Worm (Caenorhabditis elegans) whole organism, late embryonic: ENCODE data around the gene M110.3.

ENCODE experiments used
- C08G9.2 ChIP-seq: sonication (generic microtip); optimal IDR thresholded peaks from 2 replicates; lab custom pipeline; 2016; ENCODE audit warnings: mild to moderate bottlenecking, missing genetic modification characterization, moderate library complexity, missing compliant biosample characterization
- C38D4.7 ChIP-seq: fragments of 200-800 bp; sonication (Bioruptor generic); optimal IDR thresholded peaks from 2 replicates; lab custom pipeline; 2018; ENCODE audit warnings: mild to moderate bottlenecking, missing genetic modification characterization, moderate library complexity, missing compliant biosample characterization
- Y22D7AL.16 ChIP-seq: sonication (generic microtip); optimal IDR thresholded peaks from 2 replicates; lab custom pipeline; 2016; ENCODE audit warnings: missing genetic modification characterization, missing compliant biosample characterization
- ahr-1 ChIP-seq: sonication (generic microtip); optimal IDR thresholded peaks from 2 replicates; lab custom pipeline; 2016; ENCODE audit warnings: missing genetic modification characterization, missing compliant biosample characterization
- ama-1 ChIP-seq: fragments of 150-350 bp; optimal IDR thresholded peaks from 2 replicates; lab custom pipeline; 2014
- ceh-14 ChIP-seq: sonication (generic microtip); optimal IDR thresholded peaks from 2 replicates; lab custom pipeline; 2016; ENCODE audit warnings: missing genotype, missing genetic modification characterization, missing compliant biosample characterization
- ceh-18 ChIP-seq: sonication (generic microtip); optimal IDR thresholded peaks from 2 replicates; lab custom pipeline; 2016; ENCODE audit warnings: missing genetic modification characterization, missing compliant biosample characterization
- ceh-19 ChIP-seq: fragments of 200-800 bp; sonication (Bioruptor generic); optimal IDR thresholded peaks from 2 replicates; lab custom pipeline; 2018; ENCODE audit warnings: mild to moderate bottlenecking, missing genetic modification characterization, missing compliant biosample characterization
- ceh-2 ChIP-seq: sonication (generic microtip); optimal IDR thresholded peaks from 2 replicates; lab custom pipeline; 2016; ENCODE audit warnings: missing genotype, missing genetic modification characterization, missing compliant biosample characterization
- ceh-22 ChIP-seq: sonication (generic microtip); optimal IDR thresholded peaks from 2 replicates; lab custom pipeline; 2017; ENCODE audit warnings: missing biosample characterization, missing genetic modification characterization
- ceh-24 ChIP-seq: sonication (generic microtip); optimal IDR thresholded peaks from 2 replicates; lab custom pipeline; 2016; ENCODE audit warnings: mild to moderate bottlenecking, missing genetic modification characterization, missing compliant biosample characterization
- ceh-30 ChIP-seq: fragments of 150-350 bp; optimal IDR thresholded peaks from 2 replicates; lab custom pipeline; 2014; ENCODE audit warnings: missing biosample characterization, missing genetic modification characterization
- ceh-48 ChIP-seq: sonication (generic microtip); optimal IDR thresholded peaks from 2 replicates; lab custom pipeline; 2016; ENCODE audit warnings: missing genetic modification characterization, inconsistent platforms, missing compliant biosample characterization
- ceh-6 ChIP-seq: fragments of 200-800 bp; sonication (Bioruptor generic); optimal IDR thresholded peaks from 2 replicates; lab custom pipeline; 2018; ENCODE audit warnings: mild to moderate bottlenecking, missing genetic modification characterization, missing compliant biosample characterization
- ceh-9 ChIP-seq: sonication (generic microtip); optimal IDR thresholded peaks from 2 replicates; lab custom pipeline; 2016; ENCODE audit warnings: mild to moderate bottlenecking, missing genetic modification characterization, inconsistent platforms, missing compliant biosample characterization
- dmd-4 ChIP-seq: sonication (generic microtip); optimal IDR thresholded peaks from 2 replicates; lab custom pipeline; 2016; ENCODE audit warnings: borderline replicate concordance, missing genetic modification characterization, missing compliant biosample characterization
- elt-4 ChIP-seq: sonication (generic microtip); optimal IDR thresholded peaks from 2 replicates; lab custom pipeline; 2016; ENCODE audit warnings: missing genetic modification characterization, missing compliant biosample characterization
- ets-4 ChIP-seq: sonication (generic microtip); optimal IDR thresholded peaks from 2 replicates; lab custom pipeline; 2016; ENCODE audit warnings: missing genetic modification characterization, missing compliant biosample characterization
- eyg-1 ChIP-seq: sonication (generic microtip); optimal IDR thresholded peaks from 2 replicates; lab custom pipeline; 2016; ENCODE audit warnings: missing genotype, missing genetic modification characterization, missing compliant biosample characterization
- fax-1 ChIP-seq: sonication (generic microtip); optimal IDR thresholded peaks from 2 replicates; lab custom pipeline; 2016; ENCODE audit warnings: missing genotype, missing genetic modification characterization, missing compliant biosample characterization
- fkh-10 ChIP-seq: fragments of 150-350 bp; optimal IDR thresholded peaks from 2 replicates; lab custom pipeline; 2014; ENCODE audit warnings: missing biosample characterization, missing genetic modification reagents, missing genetic modification characterization
- gmeb-2 ChIP-seq: sonication (generic microtip); optimal IDR thresholded peaks from 2 replicates; lab custom pipeline; 2016; ENCODE audit warnings: missing genetic modification characterization, inconsistent platforms, missing compliant biosample characterization
- hlh-15 ChIP-seq: sonication (generic microtip); optimal IDR thresholded peaks from 2 replicates; lab custom pipeline; 2016; ENCODE audit warnings: missing genetic modification characterization, missing compliant biosample characterization
- hlh-30 ChIP-seq: sonication (generic microtip); optimal IDR thresholded peaks from 2 replicates; lab custom pipeline; 2017; ENCODE audit warnings: antibody characterized with exemption, missing genetic modification characterization, missing compliant biosample characterization; ENCODE audit not compliant: insufficient read depth
- hlh-8 ChIP-seq: sonication (generic microtip); optimal IDR thresholded peaks from 2 replicates; lab custom pipeline; 2016; ENCODE audit warnings: missing genotype, missing genetic modification characterization, missing compliant biosample characterization
- nfya-1 ChIP-seq: sonication (generic microtip); optimal IDR thresholded peaks from 2 replicates; lab custom pipeline; 2017; ENCODE audit warnings: missing genetic modification characterization, mild to moderate bottlenecking, missing compliant biosample characterization, antibody characterized with exemption, moderate library complexity
- nhr-232 ChIP-seq: sonication (generic microtip); optimal IDR thresholded peaks from 2 replicates; lab custom pipeline; 2016; ENCODE audit warnings: missing genetic modification characterization, missing compliant biosample characterization
- npax-4 ChIP-seq: sonication (generic microtip); optimal IDR thresholded peaks from 2 replicates; lab custom pipeline; 2016; ENCODE audit warnings: missing genetic modification characterization, missing compliant biosample characterization
- pag-3 ChIP-seq: sonication (generic microtip); optimal IDR thresholded peaks from 2 replicates; lab custom pipeline; 2016; ENCODE audit warnings: missing compliant biosample characterization, missing genetic modification characterization, borderline replicate concordance
- pha-4 ChIP-seq: fragments of 150-350 bp; optimal IDR thresholded peaks from 2 replicates; lab custom pipeline; 2018; ENCODE audit warnings: missing biosample characterization, missing genetic modification reagents, missing genetic modification characterization
- pros-1 ChIP-seq: fragments of 150-350 bp; optimal IDR thresholded peaks from 2 replicates; lab custom pipeline; 2014; ENCODE audit warnings: missing biosample characterization, missing genetic modification reagents, missing genetic modification characterization
- ref-2 ChIP-seq: sonication (generic microtip); optimal IDR thresholded peaks from 2 replicates; lab custom pipeline; 2016; ENCODE audit warnings: missing genetic modification characterization, missing compliant biosample characterization
- rnt-1 ChIP-seq: sonication (generic microtip); optimal IDR thresholded peaks from 2 replicates; lab custom pipeline; 2016; ENCODE audit warnings: missing genetic modification characterization, missing compliant biosample characterization
- sdc-2 ChIP-seq: sonication (generic microtip); optimal IDR thresholded peaks from 2 replicates; lab custom pipeline; 2016; ENCODE audit warnings: missing genotype, missing genetic modification characterization, missing compliant biosample characterization
- tbx-2 ChIP-seq: sonication (generic microtip); optimal IDR thresholded peaks from 2 replicates; lab custom pipeline; 2016; ENCODE audit warnings: missing genetic modification characterization, missing compliant biosample characterization
- ttx-3 ChIP-seq: sonication (generic microtip); optimal IDR thresholded peaks from 2 replicates; lab custom pipeline; 2016; ENCODE audit warnings: missing genetic modification reagents, missing genetic modification characterization, missing compliant biosample characterization
- unc-42 ChIP-seq: sonication (generic microtip); optimal IDR thresholded peaks from 2 replicates; lab custom pipeline; 2016; ENCODE audit warnings: missing genotype, missing genetic modification characterization, missing compliant biosample characterization
- unc-55 ChIP-seq: sonication (generic microtip); optimal IDR thresholded peaks from 2 replicates; lab custom pipeline; 2017; ENCODE audit warnings: missing biosample characterization, missing genetic modification reagents, missing genetic modification characterization
- unc-86 ChIP-seq: sonication (generic microtip); optimal IDR thresholded peaks from 2 replicates; lab custom pipeline; 2016; ENCODE audit warnings: missing genetic modification characterization, missing compliant biosample characterization
- ztf-16 ChIP-seq: sonication (generic microtip); optimal IDR thresholded peaks from 2 replicates; lab custom pipeline; 2017; ENCODE audit warnings: missing genetic modification characterization, missing compliant biosample characterization

The M110.3 gene

ce11 chrII:8174148-8174547, 42.3 kb downstream of the M110.3 start:
- TF ChIP-seq gmeb-2 (no peak), nfya-1 (tag; lab: Kevin White, UChicago) (no peak), rnt-1 (no peak), pros-1 (tag; lab: Kevin White, UChicago) (no peak), npax-4 (tag; lab: Kevin White, UChicago) (no peak), ceh-9 (tag; lab: Kevin White, UChicago) (no peak), hlh-15 (tag; lab: Kevin White, UChicago) (no peak), ahr-1 (tag; lab: Kevin White, UChicago) (no peak), ceh-14 (tag; lab: Kevin White, UChicago) (no peak), elt-4 (no peak), ceh-6 (GFP tag; lab: Kevin White, UChicago) (no peak), ref-2 (tag; lab: Kevin White, UChicago) (no peak), C08G9.2 (tag; lab: Kevin White, UChicago) (no peak)

ce11 chrII:8173449-8173848, 43.0 kb downstream of the M110.3 start, which contains the start of the genes decr-1.3 and T05C12.1:
Gene decr-1.3 (minus strand): TSS chrII:8173549.
Gene T05C12.1 (plus strand): TSS chrII:8173680.
- TF ChIP-seq C38D4.7 (GFP tag; lab: Kevin White, UChicago) (no peak), dmd-4 (tag; lab: Kevin White, UChicago) (no peak), pros-1 (tag; lab: Kevin White, UChicago) (no peak), sdc-2 (tag; lab: Kevin White, UChicago) (no peak), tbx-2 (no peak), gmeb-2 (no peak), ceh-18 (tag; lab: Kevin White, UChicago) (no peak), pag-3 (no peak), ceh-30 (no peak), hlh-15 (tag; lab: Kevin White, UChicago) (no peak), ttx-3 (tag; lab: Kevin White, UChicago) (no peak), ceh-2 (no peak), pha-4 (tag; lab: Kevin White, UChicago) (no peak), unc-55 (GFP tag; lab: Kevin White, UChicago) (no peak), ztf-16 (tag; lab: Kevin White, UChicago) (no peak), hlh-30 (tag; lab: Kevin White, UChicago) (no peak), ceh-14 (tag; lab: Kevin White, UChicago) (no peak)

ce11 chrII:8170374-8170773, 46.0 kb downstream of the M110.3 start, which contains the start of gene T05C12.11:
Gene T05C12.11 (minus strand): TSS chrII:8170474.
- TF ChIP-seq npax-4 (tag; lab: Kevin White, UChicago) (no peak), C38D4.7 (GFP tag; lab: Kevin White, UChicago) (no peak), fax-1 (tag; lab: Kevin White, UChicago) (no peak), ceh-24 (tag; lab: Kevin White, UChicago) (no peak), rnt-1 (no peak), Y22D7AL.16 (tag; lab: Kevin White, UChicago) (no peak), ref-2 (tag; lab: Kevin White, UChicago) (no peak), nhr-232 (tag; lab: Kevin White, UChicago) (no peak), unc-86 (tag; lab: Kevin White, UChicago) (no peak), ceh-22 (tag; lab: Kevin White, UChicago) (no peak), ama-1 (lab: Kevin White, UChicago) (no peak), ceh-48 (tag; lab: Kevin White, UChicago) (no peak), eyg-1 (tag; lab: Kevin White, UChicago) (no peak), fkh-10 (GFP tag; lab: Kevin White, UChicago) (no peak)

- TF ChIP-seq unc-55 (GFP tag; lab: Kevin White, UChicago) (peak; percentile 20), unc-42 (tag; lab: Kevin White, UChicago) (no peak), ets-4 (no peak), ceh-19 (GFP tag; lab: Kevin White, UChicago) (no peak), pag-3 (no peak), hlh-8 (tag; lab: Kevin White, UChicago) (no peak)
Observed at ce11 chrII:8169283-8169682, 47.1 kb downstream of the M110.3 start, which contains the start of gene T05C12.15. Gene T05C12.15 (plus strand): TSS chrII:8169583.
